Worm (Caenorhabditis elegans) whole organism, L4/young adult: ENCODE data around the gene dpy-18.

Experiments
- dao-5 ChIP-seq: sonication (generic microtip); optimal IDR thresholded peaks from 2 replicates; lab custom pipeline; 2016; ENCODE audit warnings: missing genotype, missing genetic modification characterization, moderate library complexity, missing compliant biosample characterization
- him-1 ChIP-seq: sonication (generic microtip); optimal IDR thresholded peaks from 2 replicates; lab custom pipeline; 2016; ENCODE audit warnings: missing genotype, missing genetic modification reagents, missing genetic modification characterization, missing compliant biosample characterization

- TF ChIP-seq dao-5 (tag; lab: Kevin White, UChicago) (no peak), him-1 (peak; percentile 20)
Measured at ce11 chrIII:11334346-11334745, 43.4 kb downstream of the dpy-18 start.
